Worm (Caenorhabditis elegans) whole organism, late embryonic: ENCODE measurements around the gene C31H2.4.

Experiments used
- ceh-2 ChIP-seq: sonication (generic microtip); optimal IDR thresholded peaks from 2 replicates; lab custom pipeline; 2016; ENCODE audit warnings: missing genotype, missing genetic modification characterization, missing compliant biosample characterization
- ceh-34 ChIP-seq: sonication (generic microtip); optimal IDR thresholded peaks from 2 replicates; lab custom pipeline; 2016; ENCODE audit warnings: mild to moderate bottlenecking, missing genetic modification characterization, missing compliant biosample characterization
- fkh-6 ChIP-seq: sonication (generic microtip); optimal IDR thresholded peaks from 2 replicates; lab custom pipeline; 2016; ENCODE audit warnings: missing genetic modification characterization, missing compliant biosample characterization
- lim-6 ChIP-seq: sonication (generic microtip); optimal IDR thresholded peaks from 2 replicates; lab custom pipeline; 2016; ENCODE audit warnings: missing genetic modification characterization, missing compliant biosample characterization
- sox-4 ChIP-seq: sonication (generic microtip); optimal IDR thresholded peaks from 2 replicates; lab custom pipeline; 2017; ENCODE audit warnings: mild to moderate bottlenecking, missing genetic modification characterization, inconsistent platforms, missing compliant biosample characterization
- tbx-2 ChIP-seq: sonication (generic microtip); optimal IDR thresholded peaks from 2 replicates; lab custom pipeline; 2016; ENCODE audit warnings: missing genetic modification characterization, missing compliant biosample characterization
- zip-5 ChIP-seq: sonication (generic microtip); optimal IDR thresholded peaks from 2 replicates; lab custom pipeline; 2016; ENCODE audit warnings: missing genetic modification characterization, missing compliant biosample characterization

DNA sequence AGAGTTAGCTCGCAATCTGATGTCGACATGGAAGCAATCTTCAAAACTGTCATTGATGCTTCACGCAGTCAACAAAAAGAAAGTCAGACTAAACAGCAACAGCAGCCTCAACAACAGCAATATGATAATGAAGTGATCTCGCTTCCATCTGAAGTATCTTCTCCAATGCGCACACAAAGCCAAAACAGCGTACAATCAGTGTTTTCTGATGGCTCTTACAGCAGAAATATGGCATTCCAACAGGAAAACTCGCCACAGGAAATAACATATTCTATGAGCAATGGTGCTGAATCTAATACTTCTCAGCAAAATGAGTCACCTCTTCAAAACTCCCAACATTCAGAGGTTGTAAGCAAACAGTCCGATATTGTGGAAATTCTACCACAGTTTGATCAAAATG, 43.5 kb upstream of the C31H2.4 start:
- TF ChIP-seq zip-5 (tag; lab: Kevin White, UChicago) (no peak), lim-6 (tag; lab: Kevin White, UChicago) (no peak), tbx-2 (no peak), ceh-2 (tag; lab: Kevin White, UChicago) (no peak), ceh-34 (no peak), sox-4 (tag; lab: Kevin White, UChicago) (no peak), fkh-6 (tag; lab: Kevin White, UChicago) (no peak)
